Worm (Caenorhabditis elegans) whole organism, L1 larva: ENCODE data around the gene npax-1.

Source experiments
- C04F5.9 ChIP-seq: sonication (generic microtip); optimal IDR thresholded peaks from 2 replicates; lab custom pipeline; 2016; ENCODE audit warnings: missing genetic modification characterization, missing compliant biosample characterization
- aha-1 ChIP-seq: fragments of 150-350 bp; optimal IDR thresholded peaks from 2 replicates; lab custom pipeline; 2014; ENCODE audit warnings: missing biosample characterization, missing genetic modification characterization
- ceh-82 ChIP-seq, 3 experiments: fragments of 150-350 bp in 1 of 3; sonication (generic microtip) in 2 of 3; optimal IDR thresholded peaks; 2 replicates each; lab custom pipeline; 2014 to 2017; ENCODE audit warnings: missing biosample characterization in 3 of 3, missing genetic modification characterization in 3 of 3
- dsc-1 ChIP-seq: sonication (generic microtip); optimal IDR thresholded peaks from 2 replicates; lab custom pipeline; 2016; ENCODE audit warnings: mild to moderate bottlenecking, missing genetic modification characterization, missing compliant biosample characterization
- egl-27 ChIP-seq, 2 experiments: fragments of 150-350 bp in 1 of 2; sonication (generic microtip); optimal IDR thresholded peaks; 3 replicates each; lab custom pipeline; 2017 to 2018; ENCODE audit warnings: missing biosample characterization in 2 of 2, missing genetic modification characterization in 2 of 2, missing genetic modification reagents in 2 of 2
- elt-3 ChIP-seq, 6 experiments: fragments of 150-350 bp in 1 of 6; sonication (generic microtip); optimal IDR thresholded peaks; 2 replicates each; lab custom pipeline; 2017 to 2018; ENCODE audit warnings: missing biosample characterization in 6 of 6, missing genetic modification characterization in 6 of 6, inconsistent platforms in 1 of 6
- fkh-10 ChIP-seq: sonication (generic microtip); optimal IDR thresholded peaks from 2 replicates; lab custom pipeline; 2017; ENCODE audit warnings: missing biosample characterization, missing genetic modification reagents, missing genetic modification characterization
- fos-1 ChIP-seq: fragments of 150-350 bp; optimal IDR thresholded peaks from 2 replicates; lab custom pipeline; 2014; ENCODE audit warnings: missing biosample characterization, missing genetic modification characterization
- lin-13 ChIP-seq: fragments of 150-350 bp; optimal IDR thresholded peaks from 2 replicates; lab custom pipeline; 2014; ENCODE audit warnings: missing biosample characterization, missing genetic modification reagents, missing genetic modification characterization
- mep-1 ChIP-seq: fragments of 150-350 bp; optimal IDR thresholded peaks from 2 replicates; lab custom pipeline; 2014; ENCODE audit warnings: missing biosample characterization, missing genetic modification characterization
- nhr-19 ChIP-seq: fragments of 200-800 bp; sonication (Bioruptor generic); conservative IDR thresholded peaks from 2 replicates; pipeline ENCODE4 v1.3.6; 2022; ENCODE audit warnings: missing genetic modification characterization, missing compliant biosample characterization
- nhr-20 ChIP-seq: sonication (generic microtip); optimal IDR thresholded peaks from 2 replicates; lab custom pipeline; 2016; ENCODE audit warnings: mild to moderate bottlenecking, missing genetic modification characterization, missing compliant biosample characterization
- nhr-28 ChIP-seq: fragments of 150-350 bp; optimal IDR thresholded peaks from 2 replicates; lab custom pipeline; 2014; ENCODE audit warnings: missing biosample characterization, missing genetic modification characterization
- nhr-85 ChIP-seq: sonication (generic microtip); peaks from one replicate; lab custom pipeline; 2016; ENCODE audit warnings: missing genetic modification characterization, inconsistent platforms, missing compliant biosample characterization
- pag-3 ChIP-seq: sonication (generic microtip); optimal IDR thresholded peaks from 2 replicates; lab custom pipeline; 2017; ENCODE audit warnings: missing genetic modification characterization, mild to moderate bottlenecking, missing compliant biosample characterization, antibody characterized with exemption, borderline replicate concordance; ENCODE audit not compliant: insufficient read depth
- pax-3 ChIP-seq: fragments of 200-800 bp; sonication (Bioruptor generic); optimal IDR thresholded peaks from 2 replicates; lab custom pipeline; 2018; ENCODE audit warnings: mild to moderate bottlenecking, missing genetic modification characterization, moderate library complexity, missing compliant biosample characterization
- rnt-1 ChIP-seq: sonication (generic microtip); optimal IDR thresholded peaks from 2 replicates; lab custom pipeline; 2016; ENCODE audit warnings: mild to moderate bottlenecking, missing genetic modification characterization, moderate library complexity, missing compliant biosample characterization
- skn-1 ChIP-seq: fragments of 150-350 bp; optimal IDR thresholded peaks from 2 replicates; lab custom pipeline; 2014; ENCODE audit warnings: missing biosample characterization, missing genetic modification characterization
- snpc-4 ChIP-seq: fragments of 150-350 bp; optimal IDR thresholded peaks from 2 replicates; lab custom pipeline; 2014; ENCODE audit warnings: missing biosample characterization, missing genetic modification characterization
- tlp-1 ChIP-seq: fragments of 150-350 bp; optimal IDR thresholded peaks from 2 replicates; lab custom pipeline; 2014; ENCODE audit warnings: missing biosample characterization, missing genetic modification characterization
- unc-62 ChIP-seq: fragments of 150-350 bp; optimal IDR thresholded peaks from 2 replicates; lab custom pipeline; 2014; ENCODE audit warnings: missing biosample characterization, missing genetic modification reagents, missing genetic modification characterization
- unc-86 ChIP-seq: sonication (generic microtip); optimal IDR thresholded peaks from 2 replicates; lab custom pipeline; 2016; ENCODE audit warnings: missing genetic modification characterization, missing compliant biosample characterization

Gene npax-1

DNA sequence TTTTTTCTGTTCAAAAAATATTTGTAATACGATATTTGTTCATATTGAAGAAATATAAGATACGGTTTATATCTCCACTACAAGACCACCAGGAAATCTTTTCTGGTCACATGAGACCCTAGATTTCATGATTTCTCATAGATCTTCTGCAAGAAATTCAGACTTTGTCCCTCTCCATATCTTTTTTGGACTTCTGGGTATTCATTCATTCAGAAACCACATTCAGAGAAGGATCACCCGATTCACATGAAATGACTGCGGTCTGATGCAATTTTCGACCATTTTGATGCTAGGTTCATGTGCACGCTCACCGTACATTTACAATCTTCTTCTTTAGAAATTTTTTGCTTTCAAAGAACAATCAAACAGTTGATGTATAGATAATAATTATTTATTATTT, 51.3 kb downstream of the npax-1 start (continued):
- peak; percentile 80 for TF ChIP-seq nhr-85 (tag; lab: Kevin White, UChicago)
- TF ChIP-seq aha-1 (tag; lab: Kevin White, UChicago) = no peak
- no peak for TF ChIP-seq nhr-28
- TF ChIP-seq fkh-10 (GFP tag; lab: Kevin White, UChicago) = no peak
- no peak for TF ChIP-seq tlp-1 (tag; lab: Kevin White, UChicago)
- TF ChIP-seq ceh-82 (tag; optimal IDR thresholded peaks at IDR 0.05; lab: Kevin White, UChicago) = no peak
- no peak for TF ChIP-seq pag-3 (tag; lab: Kevin White, UChicago)
- peak; percentile 76 for TF ChIP-seq nhr-20 (tag; lab: Kevin White, UChicago)
- no peak for TF ChIP-seq skn-1 (tag; lab: Kevin White, UChicago)
- TF ChIP-seq dsc-1 (tag; lab: Kevin White, UChicago) = no peak
- no peak for TF ChIP-seq egl-27 (tag; optimal IDR thresholded peaks at IDR 0.05; lab: Kevin White, UChicago)
- TF ChIP-seq mep-1 (tag; lab: Kevin White, UChicago) = no peak
- no peak for TF ChIP-seq lin-13 (GFP tag; lab: Kevin White, UChicago)
- no peak for TF ChIP-seq unc-86 (tag; lab: Kevin White, UChicago)
- TF ChIP-seq snpc-4 (tag; lab: Kevin White, UChicago) = no peak
- peak in 2 of 6 experiments; percentile 29 to 63 for TF ChIP-seq elt-3 (tag; optimal IDR thresholded peaks at IDR 0.05; lab: Kevin White, UChicago)
- peak; percentile 42 for TF ChIP-seq nhr-19 (GFP tag; lab: Robert Waterston, UW)
- no peak for TF ChIP-seq C04F5.9
- TF ChIP-seq fos-1 = no peak
- TF ChIP-seq unc-62 (GFP tag; lab: Kevin White, UChicago) = no peak
- no peak for TF ChIP-seq rnt-1 (tag; lab: Kevin White, UChicago)
- no peak for TF ChIP-seq pax-3 (tag; lab: Kevin White, UChicago)
